Worm (Caenorhabditis elegans): Measurements from ENCODE around the gene ilys-3.

- TF ChIP-seq R02D3.7 (tag; optimal IDR thresholded peaks at IDR 0.05), result no peak
- TF ChIP-seq rbr-2 (tag; optimal IDR thresholded peaks at IDR 0.05), result no peak
- TF ChIP-seq madf-5 (GFP tag; IDR thresholded peaks at IDR 0.05), result no peak
- TF ChIP-seq lin-39 (tag; optimal IDR thresholded peaks at IDR 0.05), result no peak
- no peak for TF ChIP-seq lim-7 (GFP tag; IDR thresholded peaks at IDR 0.05)
Observed at ce11 chrIV:2497615-2498183, 33.4 kb downstream of the ilys-3 start, which contains the start of gene Y69A2AR.16.

Measured in whole organism, L4 larva.